Fruit fly (Drosophila melanogaster) whole organism, embryonic: Measurements from ENCODE around the gene EMC6.
A peak's percentile ranks its signal among the peaks of the same experiment; 100 is the strongest.

ENCODE experiments used
- Aef1 ChIP-seq: fragments of 200-800 bp; sonication (Bioruptor generic); IDR thresholded peaks from 3 replicates; pipeline ENCODE4 v1.3.6; 2022; ENCODE audit warnings: missing biosample characterization, missing genetic modification characterization
- B-H2 ChIP-seq: fragments of 200-800 bp; sonication (Bioruptor generic); optimal IDR thresholded peaks from 2 replicates; lab custom pipeline; 2018; ENCODE audit warnings: missing biosample characterization, mild to moderate bottlenecking, missing genetic modification characterization
- BEAF-32 ChIP-seq: fragments of 200-800 bp; sonication (Bioruptor generic); optimal IDR thresholded peaks from 3 replicates; lab custom pipeline; 2017; ENCODE audit warnings: missing biosample characterization, missing genetic modification characterization, mild to moderate bottlenecking, moderate library complexity, missing genetic modification reagents
- Bdp1 ChIP-seq: fragments of 200-800 bp; sonication (Bioruptor generic); optimal IDR thresholded peaks from 3 replicates; lab custom pipeline; 2016; ENCODE audit warnings: missing biosample characterization, missing genetic modification characterization
- CG11085 ChIP-seq: fragments of 200-800 bp; sonication (Bioruptor generic); IDR thresholded peaks from 2 replicates; pipeline ENCODE4 v1.3.6; 2022; ENCODE audit warnings: missing biosample characterization, missing genetic modification characterization
- CG13624 ChIP-seq: fragments of 200-800 bp; sonication (Bioruptor generic); optimal IDR thresholded peaks from 2 replicates; lab custom pipeline; 2016; ENCODE audit warnings: missing biosample characterization, missing genetic modification characterization
- CG13775 ChIP-seq: fragments of 200-800 bp; sonication (Bioruptor generic); optimal IDR thresholded peaks from 3 replicates; lab custom pipeline; 2017; ENCODE audit warnings: missing biosample characterization, mild to moderate bottlenecking, missing genetic modification characterization
- CG14014 ChIP-seq: fragments of 200-800 bp; sonication (Bioruptor generic); IDR thresholded peaks from 2 replicates; pipeline ENCODE4 v1.3.6; 2022; ENCODE audit warnings: missing biosample characterization, missing genetic modification characterization
- CG15011 ChIP-seq: fragments of 200-800 bp; sonication (Bioruptor generic); optimal IDR thresholded peaks from 3 replicates; lab custom pipeline; 2018; ENCODE audit warnings: missing biosample characterization, mild to moderate bottlenecking, missing genetic modification characterization
- CG17186 ChIP-seq: fragments of 200-800 bp; sonication (Bioruptor generic); optimal IDR thresholded peaks from 3 replicates; lab custom pipeline; 2017; ENCODE audit warnings: missing biosample characterization, missing genetic modification reagents, missing genetic modification characterization
- CG17359 ChIP-seq: fragments of 200-800 bp; sonication (Bioruptor generic); optimal IDR thresholded peaks from 3 replicates; lab custom pipeline; 2018; ENCODE audit warnings: missing biosample characterization, mild to moderate bottlenecking, missing genetic modification characterization, moderate library complexity
- CG18011 ChIP-seq: fragments of 200-800 bp; sonication (Bioruptor generic); optimal IDR thresholded peaks from 2 replicates; lab custom pipeline; 2017; ENCODE audit warnings: missing biosample characterization, missing genetic modification characterization, mild to moderate bottlenecking, moderate library complexity, missing genotype
- CG30431 ChIP-seq: fragments of 200-800 bp; sonication (Bioruptor generic); optimal IDR thresholded peaks from 2 replicates; lab custom pipeline; 2017; ENCODE audit warnings: missing biosample characterization, missing genetic modification characterization
- CG32532 ChIP-seq: fragments of 200-800 bp; sonication (Bioruptor generic); IDR thresholded peaks from 2 replicates; pipeline ENCODE4 v1.3.6; 2022; ENCODE audit warnings: missing biosample characterization, missing genetic modification characterization
- CG3281 ChIP-seq: fragments of 200-800 bp; sonication (Bioruptor generic); optimal IDR thresholded peaks from 3 replicates; lab custom pipeline; 2017; ENCODE audit warnings: missing biosample characterization, mild to moderate bottlenecking, missing genetic modification characterization
- CG4707 ChIP-seq: fragments of 200-800 bp; sonication (Bioruptor generic); optimal IDR thresholded peaks from 2 replicates; lab custom pipeline; 2018; ENCODE audit warnings: missing biosample characterization, mild to moderate bottlenecking, missing genetic modification characterization, moderate library complexity
- CG5953 ChIP-seq: fragments of 200-800 bp; sonication (Bioruptor generic); IDR thresholded peaks from 2 replicates; pipeline ENCODE4 v1.3.6; 2022; ENCODE audit warnings: missing biosample characterization, missing genetic modification characterization
- CG6175 ChIP-seq: fragments of 200-800 bp; sonication (Bioruptor generic); IDR thresholded peaks from 3 replicates; pipeline ENCODE4 v1.3.6; 2022; ENCODE audit warnings: missing biosample characterization, missing genetic modification characterization
- CG7745 ChIP-seq: fragments of 200-800 bp; sonication (Bioruptor generic); optimal IDR thresholded peaks from 2 replicates; lab custom pipeline; 2018; ENCODE audit warnings: missing biosample characterization, mild to moderate bottlenecking, missing genetic modification characterization, moderate library complexity
- CG7786 ChIP-seq: fragments of 200-800 bp; sonication (Bioruptor generic); optimal IDR thresholded peaks from 2 replicates; lab custom pipeline; 2016; ENCODE audit warnings: missing biosample characterization, missing genetic modification characterization
- CG8281 ChIP-seq: fragments of 200-800 bp; sonication (Bioruptor generic); optimal IDR thresholded peaks from 2 replicates; lab custom pipeline; 2018; ENCODE audit warnings: missing biosample characterization, mild to moderate bottlenecking, missing genetic modification characterization, moderate library complexity
- CG8290 ChIP-seq, 3 experiments: fragments of 200-800 bp; sonication (Bioruptor generic); optimal IDR thresholded peaks; 2 replicates each; lab custom pipeline; 2016 to 2019; ENCODE audit warnings: missing biosample characterization in 3 of 3, missing genetic modification characterization in 3 of 3, mild to moderate bottlenecking in 2 of 3, moderate library complexity in 1 of 3
- Dp ChIP-seq: fragments of 200-800 bp; sonication (Bioruptor generic); optimal IDR thresholded peaks from 2 replicates; lab custom pipeline; 2018; ENCODE audit warnings: missing biosample characterization, mild to moderate bottlenecking, missing genetic modification characterization, moderate library complexity
- MBD-R2 ChIP-seq: fragments of 200-800 bp; sonication (Bioruptor generic); IDR thresholded peaks from 2 replicates; pipeline ENCODE4 v1.3.6; 2022; ENCODE audit warnings: missing biosample characterization, missing genetic modification characterization
- Max ChIP-seq: fragments of 200-800 bp; sonication (Bioruptor generic); optimal IDR thresholded peaks from 2 replicates; lab custom pipeline; 2016; ENCODE audit warnings: missing biosample characterization, mild to moderate bottlenecking, missing genetic modification characterization
- Neu2 ChIP-seq: fragments of 200-800 bp; sonication (Bioruptor generic); optimal IDR thresholded peaks from 3 replicates; lab custom pipeline; 2016; ENCODE audit warnings: missing biosample characterization, missing genetic modification characterization, borderline replicate concordance
- Nf-YC ChIP-seq: fragments of 200-800 bp; optimal IDR thresholded peaks from 3 replicates; lab custom pipeline; 2019; ENCODE audit warnings: missing biosample characterization, mild to moderate bottlenecking, missing genetic modification characterization, moderate library complexity
- Six4 ChIP-seq: fragments of 200-800 bp; sonication (Bioruptor generic); optimal IDR thresholded peaks from 2 replicates; lab custom pipeline; 2016; ENCODE audit warnings: missing biosample characterization, missing genetic modification characterization
- Taf1 ChIP-seq: fragments of 200-800 bp; sonication (Bioruptor generic); IDR thresholded peaks from 2 replicates; pipeline ENCODE4 v1.3.6; 2022; ENCODE audit warnings: missing biosample characterization, missing genetic modification characterization
- amos ChIP-seq: fragments of 200-800 bp; sonication (Bioruptor generic); IDR thresholded peaks from 2 replicates; pipeline ENCODE4 v1.3.6; 2022; ENCODE audit warnings: missing biosample characterization, missing genetic modification characterization; ENCODE audit not compliant: partially characterized antibody
- btn ChIP-seq: fragments of 200-800 bp; sonication (Bioruptor generic); optimal IDR thresholded peaks from 2 replicates; lab custom pipeline; 2016; ENCODE audit warnings: missing biosample characterization, missing genetic modification characterization
- crc ChIP-seq: fragments of 200-800 bp; sonication (Bioruptor generic); optimal IDR thresholded peaks from 2 replicates; lab custom pipeline; 2016; ENCODE audit warnings: missing biosample characterization, missing genetic modification characterization
- croc ChIP-seq: fragments of 200-800 bp; sonication (Bioruptor generic); conservative IDR thresholded peaks from 3 replicates; pipeline ENCODE4 v1.3.6; 2022; ENCODE audit warnings: missing biosample characterization, missing genetic modification characterization
- dimm ChIP-seq: fragments of 200-800 bp; sonication (Bioruptor generic); IDR thresholded peaks from 2 replicates; pipeline ENCODE4 v1.3.6; 2022; ENCODE audit warnings: missing biosample characterization, missing genetic modification characterization
- fd64A ChIP-seq: fragments of 200-800 bp; sonication (Bioruptor generic); optimal IDR thresholded peaks from 3 replicates; lab custom pipeline; 2018; ENCODE audit warnings: missing biosample characterization, mild to moderate bottlenecking, missing genetic modification characterization
- her ChIP-seq: fragments of 200-800 bp; sonication (Bioruptor generic); optimal IDR thresholded peaks from 2 replicates; lab custom pipeline; 2016; ENCODE audit warnings: missing biosample characterization, missing genetic modification characterization
- inv ChIP-seq: fragments of 200-800 bp; sonication (Bioruptor generic); IDR thresholded peaks from 2 replicates; pipeline ENCODE4 v1.3.6; 2022; ENCODE audit warnings: missing biosample characterization, missing genetic modification characterization; ENCODE audit not compliant: partially characterized antibody
- ken ChIP-seq: fragments of 200-800 bp; sonication (Bioruptor generic); IDR thresholded peaks from 3 replicates; pipeline ENCODE4 v1.3.6; 2022; ENCODE audit warnings: missing biosample characterization, missing genetic modification characterization
- nom ChIP-seq: fragments of 200-800 bp; sonication (Bioruptor generic); optimal IDR thresholded peaks from 2 replicates; lab custom pipeline; 2017; ENCODE audit warnings: missing biosample characterization, missing genetic modification characterization, mild to moderate bottlenecking, moderate library complexity, missing genetic modification reagents
- prd ChIP-seq, 3 experiments: fragments of >200 bp in 2 of 3; fragments of 200-800 bp in 1 of 3; sonication (Bioruptor generic) in 1 of 3; optimal IDR thresholded peaks in 2 of 3; IDR thresholded peaks in 1 of 3; 2 replicates in 2 of 3; 3 replicates in 1 of 3; pipeline versions ENCODE4 v1.3.6 to Lab custom; 2017 to 2022; ENCODE audit warnings: missing biosample characterization in 1 of 3, missing genetic modification characterization in 1 of 3
- pum ChIP-seq: fragments of 200-800 bp; sonication (Bioruptor generic); optimal IDR thresholded peaks from 2 replicates; lab custom pipeline; 2016; ENCODE audit warnings: missing biosample characterization, missing genetic modification characterization
- so ChIP-seq: fragments of 200-800 bp; sonication (Bioruptor generic); IDR thresholded peaks from 3 replicates; pipeline ENCODE4 v1.3.6; 2022; ENCODE audit warnings: missing biosample characterization, missing genetic modification characterization
- sr ChIP-seq: fragments of 200-800 bp; sonication (Bioruptor generic); IDR thresholded peaks from 3 replicates; pipeline ENCODE4 v1.3.6; 2022; ENCODE audit warnings: missing biosample characterization, missing genetic modification characterization
- tx ChIP-seq: fragments of 200-800 bp; sonication (Bioruptor generic); optimal IDR thresholded peaks from 2 replicates; lab custom pipeline; 2016; ENCODE audit warnings: missing biosample characterization, missing genetic modification characterization
- vfl ChIP-seq: fragments of 200-800 bp; sonication (Bioruptor generic); optimal IDR thresholded peaks from 2 replicates; lab custom pipeline; 2016; ENCODE audit warnings: missing biosample characterization, missing genetic modification characterization
- zfh1 ChIP-seq: fragments of 200-800 bp; sonication (Bioruptor generic); IDR thresholded peaks from 3 replicates; pipeline ENCODE4 v1.3.6; 2022; ENCODE audit warnings: missing biosample characterization, missing genetic modification characterization

EMC6 gene

dm6 chr3R:25069569-25069968 is 44.8 kb upstream of the EMC6 start, which contains the start of the genes Stt3B and CG11839 (continued):
- TF ChIP-seq croc (GFP tag; lab: Robert Waterston, UW) (no peak; the same call in 1 of the 3 replicates), B-H2 (GFP tag; lab: Kevin White, UChicago) (peak; percentile 62), dimm (GFP tag; lab: Robert Waterston, UW) (no peak), Nf-YC (tag; lab: Kevin White, UChicago) (no peak), CG18011 (GFP tag; lab: Kevin White, UChicago) (peak; percentile 46), CG8290 (GFP tag; optimal IDR thresholded peaks at IDR 0.05; lab: Kevin White, UChicago) (peak; percentile 70), CG8290 (tag; optimal IDR thresholded peaks at IDR 0.05; lab: Kevin White, UChicago) (no peak), Aef1 (GFP tag; lab: Robert Waterston, UW) (no peak; the same call in 1 of the 3 replicates), CG8281 (tag; lab: Kevin White, UChicago) (no peak), CG30431 (GFP tag; lab: Kevin White, UChicago) (no peak), MBD-R2 (GFP tag; lab: Robert Waterston, UW) (peak; percentile 96), CG11085 (GFP tag; lab: Robert Waterston, UW) (no peak), CG5953 (GFP tag; lab: Robert Waterston, UW) (no peak), amos (peak; percentile 90), prd (optimal IDR thresholded peaks at IDR 0.05; lab: Kevin White, UChicago) (no peak), prd (GFP tag; IDR thresholded peaks at IDR 0.05; lab: Robert Waterston, UW) (peak; percentile 79), CG4707 (GFP tag; lab: Kevin White, UChicago) (no peak), CG13775 (peak; percentile 74), CG17359 (tag; lab: Kevin White, UChicago) (no peak), CG14014 (GFP tag; lab: Robert Waterston, UW) (peak; percentile 65), Neu2 (GFP tag; lab: Kevin White, UChicago) (peak; percentile 10), btn (GFP tag; lab: Kevin White, UChicago) (peak; percentile 43), sr (GFP tag; lab: Robert Waterston, UW) (no peak), tx (GFP tag; lab: Kevin White, UChicago) (peak; percentile 78), CG15011 (no peak), vfl (GFP tag; lab: Kevin White, UChicago) (peak; percentile 77), CG7786 (GFP tag; lab: Kevin White, UChicago) (peak; percentile 83), CG13624 (GFP tag; lab: Kevin White, UChicago) (peak; percentile 84), Dp (peak; percentile 44), inv (GFP tag; lab: Robert Waterston, UW) (peak; percentile 89), CG3281 (GFP tag; lab: Kevin White, UChicago) (peak; percentile 66), nom (peak; percentile 24), CG17186 (GFP tag; lab: Kevin White, UChicago) (peak; percentile 41), CG32532 (GFP tag; lab: Robert Waterston, UW) (peak; percentile 69; the same call in 1 of the 2 replicates), CG7745 (peak; percentile 23), Max (GFP tag; lab: Kevin White, UChicago) (peak; percentile 77), Six4 (GFP tag; lab: Kevin White, UChicago) (peak; percentile 74), Taf1 (GFP tag; lab: Robert Waterston, UW) (peak; percentile 65; the same call in 1 of the 2 replicates), ken (GFP tag; lab: Robert Waterston, UW) (peak; percentile 58; the same call in 2 of the 3 replicates), CG6175 (no peak), BEAF-32 (GFP tag; lab: Kevin White, UChicago) (peak; percentile 97), Bdp1 (peak; percentile 60), crc (GFP tag; lab: Kevin White, UChicago) (peak; percentile 74), her (GFP tag; lab: Kevin White, UChicago) (peak; percentile 62), zfh1 (GFP tag; lab: Robert Waterston, UW) (peak; percentile 70), fd64A (no peak), pum (GFP tag; lab: Kevin White, UChicago) (peak; percentile 68), so (GFP tag; lab: Robert Waterston, UW) (peak; percentile 25; the same call in 1 of the 3 replicates)
